Worm (Caenorhabditis elegans): ENCODE results near the gene col-178.

- TF ChIP-seq ztf-23 (GFP tag; IDR thresholded peaks at IDR 0.05) (no peak), tab-1 (GFP tag; IDR thresholded peaks at IDR 0.05) (no peak), klf-2 (GFP tag; conservative IDR thresholded peaks at IDR 0.05) (no peak), med-1 (GFP tag; optimal IDR thresholded peaks at IDR 0.05; ENCODE audit: insufficient read depth) (no peak), flt-1 (GFP tag; IDR thresholded peaks at IDR 0.05) (no peak), ref-1 (GFP tag; conservative IDR thresholded peaks at IDR 0.05) (no peak)
Measured at ce11 chrX:11152720-11153119, 46.5 kb upstream of the col-178 start, which contains the start of the genes C05C9.3 and C05C9.2.
